Worm (Caenorhabditis elegans): ENCODE data around the gene Y55F3AM.11.

- no peak for TF ChIP-seq unc-62 (GFP tag; optimal IDR thresholded peaks at IDR 0.05)
- no peak for TF ChIP-seq nhr-77 (tag; optimal IDR thresholded peaks at IDR 0.05)
- no peak for TF ChIP-seq lin-35 (GFP tag; optimal IDR thresholded peaks at IDR 0.05)
- no peak for TF ChIP-seq ceh-90 (tag; optimal IDR thresholded peaks at IDR 0.05)
- TF ChIP-seq ceh-82 (tag; optimal IDR thresholded peaks at IDR 0.05): no peak
- no peak for TF ChIP-seq ces-1 (GFP tag; optimal IDR thresholded peaks at IDR 0.05)
- TF ChIP-seq elt-3 (tag; optimal IDR thresholded peaks at IDR 0.05): no peak
- TF ChIP-seq hlh-4 (tag; optimal IDR thresholded peaks at IDR 0.05): no peak
- TF ChIP-seq nhr-85 (tag): peak; percentile 61
- no peak for TF ChIP-seq ztf-4 (tag; optimal IDR thresholded peaks at IDR 0.05)
- TF ChIP-seq hpl-2 (GFP tag; optimal IDR thresholded peaks at IDR 0.05): no peak
- TF ChIP-seq ztf-11 (tag; optimal IDR thresholded peaks at IDR 0.05): no peak
Measured at ce11 chrIV:1013233-1013798, 30.9 kb downstream of the Y55F3AM.11 start.
